Fruit fly (Drosophila melanogaster) whole organism, embryonic: Measurements from ENCODE around the gene UQCR-14.

Experiments used
- Ada2b ChIP-seq: fragments of 200-800 bp; sonication (Bioruptor generic); IDR thresholded peaks from 2 replicates; pipeline ENCODE4 v1.3.6; 2022; ENCODE audit warnings: missing biosample characterization, missing genetic modification characterization
- Awh ChIP-seq: fragments of 200-800 bp; sonication (Bioruptor generic); IDR thresholded peaks from 2 replicates; pipeline ENCODE4, ENCODE4 v1.3.6; 2022; ENCODE audit warnings: missing biosample characterization, missing genetic modification characterization
- Blimp-1 ChIP-seq: fragments of 200-800 bp; sonication (Bioruptor generic); optimal IDR thresholded peaks from 3 replicates; lab custom pipeline; 2018; ENCODE audit warnings: missing biosample characterization, missing genetic modification characterization, mild to moderate bottlenecking, moderate library complexity, missing genetic modification reagents
- CG10366 ChIP-seq: fragments of 200-800 bp; sonication (Bioruptor generic); IDR thresholded peaks from 2 replicates; pipeline ENCODE4 v1.3.6; 2022; ENCODE audit warnings: missing biosample characterization, missing genetic modification characterization
- CG10431 ChIP-seq: fragments of 200-800 bp; sonication (Bioruptor generic); optimal IDR thresholded peaks from 3 replicates; lab custom pipeline; 2018; ENCODE audit warnings: missing biosample characterization, mild to moderate bottlenecking, missing genetic modification characterization
- CG12071 ChIP-seq: fragments of 200-800 bp; sonication (Bioruptor generic); optimal IDR thresholded peaks from 3 replicates; lab custom pipeline; 2018; ENCODE audit warnings: missing biosample characterization, mild to moderate bottlenecking, missing genetic modification characterization
- CG12299 ChIP-seq: fragments of 200-800 bp; sonication (Bioruptor generic); optimal IDR thresholded peaks from 2 replicates; lab custom pipeline; 2018; ENCODE audit warnings: missing biosample characterization, mild to moderate bottlenecking, missing genetic modification characterization
- CG13775 ChIP-seq: fragments of 200-800 bp; sonication (Bioruptor generic); optimal IDR thresholded peaks from 3 replicates; lab custom pipeline; 2017; ENCODE audit warnings: missing biosample characterization, mild to moderate bottlenecking, missing genetic modification characterization
- CG15479 ChIP-seq: fragments of 200-800 bp; sonication (Bioruptor generic); optimal IDR thresholded peaks from 3 replicates; lab custom pipeline; 2019; ENCODE audit warnings: missing biosample characterization, mild to moderate bottlenecking, missing genetic modification characterization, moderate library complexity
- CG16813 ChIP-seq: fragments of 200-800 bp; sonication (Bioruptor generic); IDR thresholded peaks from 3 replicates; pipeline ENCODE4 v1.3.6; 2022; ENCODE audit warnings: missing biosample characterization, missing genetic modification characterization; ENCODE audit not compliant: partially characterized antibody
- CG2116 ChIP-seq: fragments of 200-800 bp; sonication (Bioruptor generic); optimal IDR thresholded peaks from 3 replicates; lab custom pipeline; 2018; ENCODE audit warnings: missing biosample characterization, mild to moderate bottlenecking, missing genetic modification characterization
- CG2889 ChIP-seq: fragments of 200-800 bp; sonication (Bioruptor generic); IDR thresholded peaks from 3 replicates; pipeline ENCODE4 v1.3.6; 2022; ENCODE audit warnings: missing biosample characterization, missing genetic modification characterization
- CG3726 ChIP-seq: fragments of 200-800 bp; sonication (Bioruptor generic); IDR thresholded peaks from 3 replicates; pipeline ENCODE4, ENCODE4 v1.3.6; 2022; ENCODE audit warnings: missing biosample characterization, missing genetic modification characterization
- CG3995 ChIP-seq: fragments of 200-800 bp; sonication (Bioruptor generic); optimal IDR thresholded peaks from 3 replicates; lab custom pipeline; 2016; ENCODE audit warnings: missing biosample characterization, missing genetic modification characterization
- CG4360 ChIP-seq: fragments of 200-800 bp; sonication (Bioruptor generic); IDR thresholded peaks from 2 replicates; pipeline ENCODE4 v1.3.6; 2022; ENCODE audit warnings: missing biosample characterization, missing genetic modification characterization
- CG6791 ChIP-seq: fragments of 200-800 bp; sonication (Bioruptor generic); IDR thresholded peaks from 3 replicates; pipeline ENCODE4 v1.3.6; 2022; ENCODE audit warnings: missing biosample characterization, missing genetic modification characterization; ENCODE audit not compliant: partially characterized antibody
- CG7963 ChIP-seq: fragments of 200-800 bp; sonication (Bioruptor generic); IDR thresholded peaks from 3 replicates; pipeline ENCODE4 v1.3.6; 2022; ENCODE audit warnings: missing biosample characterization, missing genetic modification characterization; ENCODE audit not compliant: partially characterized antibody
- Fer1 ChIP-seq: fragments of 200-800 bp; sonication (Bioruptor generic); optimal IDR thresholded peaks from 2 replicates; lab custom pipeline; 2017; ENCODE audit warnings: missing biosample characterization, mild to moderate bottlenecking, missing genetic modification characterization
- Hmr ChIP-seq: fragments of 200-800 bp; sonication (Bioruptor generic); optimal IDR thresholded peaks from 3 replicates; lab custom pipeline; 2017; ENCODE audit warnings: mild to moderate bottlenecking, missing biosample characterization, missing genetic modification reagents, missing genetic modification characterization
- Lim3 ChIP-seq: fragments of 200-800 bp; sonication (Bioruptor generic); IDR thresholded peaks from 2 replicates; pipeline ENCODE4 v1.3.6; 2022; ENCODE audit warnings: missing biosample characterization, missing genetic modification characterization
- MBD-R2 ChIP-seq: fragments of 200-800 bp; sonication (Bioruptor generic); IDR thresholded peaks from 2 replicates; pipeline ENCODE4 v1.3.6; 2022; ENCODE audit warnings: missing biosample characterization, missing genetic modification characterization
- Max ChIP-seq: fragments of 200-800 bp; sonication (Bioruptor generic); optimal IDR thresholded peaks from 2 replicates; lab custom pipeline; 2016; ENCODE audit warnings: missing biosample characterization, mild to moderate bottlenecking, missing genetic modification characterization
- Med ChIP-seq: fragments of 200-800 bp; sonication (Bioruptor generic); peaks from one replicate; lab custom pipeline; 2016; ENCODE audit warnings: missing biosample characterization, missing genetic modification characterization, mild to moderate bottlenecking, inconsistent platforms, moderate library complexity
- NC2α ChIP-seq: fragments of 200-800 bp; sonication (Bioruptor generic); optimal IDR thresholded peaks from 2 replicates; lab custom pipeline; 2016; ENCODE audit warnings: missing biosample characterization, missing genetic modification characterization
- Oaz ChIP-seq: fragments of 200-800 bp; sonication (Bioruptor generic); IDR thresholded peaks from 2 replicates; pipeline ENCODE4 v1.3.6; 2022; ENCODE audit warnings: missing biosample characterization, missing genetic modification characterization
- Poxn ChIP-seq: fragments of 200-800 bp; sonication (Bioruptor generic); IDR thresholded peaks from 2 replicates; pipeline ENCODE4 v1.3.6; 2022; ENCODE audit warnings: missing biosample characterization, missing genetic modification characterization
- Tbp ChIP-seq: fragments of >200 bp; optimal IDR thresholded peaks from 2 replicates; lab custom pipeline; 2018; ENCODE audit warnings: missing biosample characterization, missing genetic modification characterization
- bab2 ChIP-seq: fragments of 200-800 bp; sonication (Bioruptor generic); optimal IDR thresholded peaks from 2 replicates; lab custom pipeline; 2016; ENCODE audit warnings: missing biosample characterization, missing genetic modification characterization
- caup ChIP-seq: fragments of 200-800 bp; sonication (Bioruptor generic); optimal IDR thresholded peaks from 3 replicates; lab custom pipeline; 2017; ENCODE audit warnings: missing biosample characterization, mild to moderate bottlenecking, missing genetic modification characterization, moderate library complexity; ENCODE audit not compliant: severe bottlenecking
- cg ChIP-seq: fragments of 200-800 bp; sonication (Bioruptor generic); optimal IDR thresholded peaks from 3 replicates; lab custom pipeline; 2019; ENCODE audit warnings: missing biosample characterization, mild to moderate bottlenecking, missing genetic modification characterization, moderate library complexity
- crol ChIP-seq: fragments of 200-800 bp; sonication (Bioruptor generic); IDR thresholded peaks from 2 replicates; pipeline ENCODE4 v1.3.6; 2022; ENCODE audit warnings: missing biosample characterization, missing genetic modification characterization
- cwo ChIP-seq: fragments of 200-800 bp; sonication (Bioruptor generic); optimal IDR thresholded peaks from 3 replicates; lab custom pipeline; 2017; ENCODE audit warnings: missing biosample characterization, missing genetic modification characterization, mild to moderate bottlenecking, moderate library complexity, missing genetic modification reagents
- en ChIP-seq: fragments of 200-800 bp; sonication (Bioruptor generic); optimal IDR thresholded peaks from 2 replicates; lab custom pipeline; 2016; ENCODE audit warnings: missing biosample characterization, missing genetic modification characterization
- fd3F ChIP-seq: fragments of 200-800 bp; sonication (Bioruptor generic); optimal IDR thresholded peaks from 2 replicates; lab custom pipeline; 2018; ENCODE audit warnings: missing biosample characterization, mild to moderate bottlenecking, missing genetic modification characterization, moderate library complexity
- gro ChIP-seq: fragments of 200-800 bp; sonication (Bioruptor generic); optimal IDR thresholded peaks from 2 replicates; lab custom pipeline; 2016; ENCODE audit warnings: missing biosample characterization, missing genetic modification characterization
- gsb-n ChIP-seq: fragments of 200-800 bp; sonication (Bioruptor generic); optimal IDR thresholded peaks from 3 replicates; lab custom pipeline; 2018; ENCODE audit warnings: missing biosample characterization, mild to moderate bottlenecking, missing genetic modification characterization
- jumu ChIP-seq: fragments of 200-800 bp; sonication (Bioruptor generic); optimal IDR thresholded peaks from 3 replicates; lab custom pipeline; 2016; ENCODE audit warnings: missing biosample characterization, missing genetic modification characterization
- klu ChIP-seq: fragments of 200-800 bp; sonication (Bioruptor generic); IDR thresholded peaks from 2 replicates; pipeline ENCODE4 v1.3.6; 2022; ENCODE audit warnings: missing biosample characterization, missing genetic modification characterization
- lab ChIP-seq: fragments of 200-800 bp; sonication (Bioruptor generic); optimal IDR thresholded peaks from 3 replicates; lab custom pipeline; 2017; ENCODE audit warnings: missing biosample characterization, missing genetic modification characterization, mild to moderate bottlenecking, moderate library complexity, missing genetic modification reagents
- nerfin-1 ChIP-seq: fragments of 200-800 bp; sonication (Bioruptor generic); optimal IDR thresholded peaks from 3 replicates; lab custom pipeline; 2019; ENCODE audit warnings: missing biosample characterization, mild to moderate bottlenecking, missing genetic modification characterization, moderate library complexity
- nom ChIP-seq: fragments of 200-800 bp; sonication (Bioruptor generic); optimal IDR thresholded peaks from 2 replicates; lab custom pipeline; 2017; ENCODE audit warnings: missing biosample characterization, missing genetic modification characterization, mild to moderate bottlenecking, moderate library complexity, missing genetic modification reagents
- onecut ChIP-seq: fragments of 200-800 bp; sonication (Bioruptor generic); IDR thresholded peaks from 2 replicates; pipeline ENCODE4 v1.3.6; 2022; ENCODE audit warnings: missing biosample characterization, missing genetic modification characterization
- ranshi ChIP-seq: fragments of 200-800 bp; sonication (Bioruptor generic); IDR thresholded peaks from 2 replicates; pipeline ENCODE4 v1.3.6; 2022; ENCODE audit warnings: missing biosample characterization, missing genetic modification characterization
- seq ChIP-seq: fragments of 200-800 bp; sonication (Bioruptor generic); IDR thresholded peaks from 2 replicates; pipeline ENCODE4 v1.3.6; 2022; ENCODE audit warnings: missing biosample characterization, missing genetic modification characterization
- sna ChIP-seq: fragments of 200-800 bp; sonication (Bioruptor generic); IDR thresholded peaks from 2 replicates; pipeline ENCODE4 v1.3.6; 2022; ENCODE audit warnings: missing biosample characterization, missing genetic modification characterization; ENCODE audit not compliant: partially characterized antibody
- ssp ChIP-seq: fragments of 200-800 bp; sonication (Bioruptor generic); IDR thresholded peaks from 2 replicates; pipeline ENCODE4 v1.3.6; 2022; ENCODE audit warnings: missing biosample characterization, missing genetic modification characterization
- ttk ChIP-seq: fragments of 200-800 bp; sonication (Bioruptor generic); IDR thresholded peaks from 2 replicates; pipeline ENCODE4 v2.1.2; 2022; ENCODE audit warnings: missing biosample characterization, missing genetic modification characterization
- wdn ChIP-seq: fragments of 200-800 bp; sonication (Bioruptor generic); IDR thresholded peaks from 2 replicates; pipeline ENCODE4 v1.3.6; 2022; ENCODE audit warnings: missing biosample characterization, missing genetic modification characterization
- zen ChIP-seq: fragments of 200-800 bp; sonication (Bioruptor generic); optimal IDR thresholded peaks from 3 replicates; lab custom pipeline; 2018; ENCODE audit warnings: missing biosample characterization, mild to moderate bottlenecking, missing genetic modification characterization, moderate library complexity
- zf30C ChIP-seq: fragments of 200-800 bp; sonication (Bioruptor generic); optimal IDR thresholded peaks from 3 replicates; lab custom pipeline; 2018; ENCODE audit warnings: missing biosample characterization, mild to moderate bottlenecking, missing genetic modification characterization

Gene UQCR-14

DNA sequence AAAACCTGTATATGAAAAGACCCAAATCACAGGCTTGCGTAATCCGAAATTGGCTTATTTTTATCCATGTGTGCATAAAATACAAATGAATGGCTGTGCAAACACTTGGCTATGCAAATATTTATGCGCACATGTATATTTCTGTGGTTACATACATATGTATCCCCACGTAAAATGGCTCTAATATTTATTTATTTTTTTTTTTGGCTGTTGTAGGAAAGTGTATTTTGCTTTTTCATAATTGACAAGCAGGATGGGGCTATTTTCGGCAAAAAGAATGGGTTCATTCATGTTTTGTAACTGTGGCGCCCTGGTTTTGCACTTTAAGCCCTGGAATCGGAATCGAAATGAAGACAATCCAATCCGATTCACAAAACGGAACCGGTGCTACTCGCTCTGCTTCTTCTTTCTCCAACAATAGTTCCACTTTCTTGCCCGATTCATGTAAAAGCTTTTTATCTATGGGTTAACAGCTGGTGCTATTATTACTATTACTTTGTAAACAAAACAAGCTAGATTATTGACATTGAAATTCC lies 49.1 kb downstream of the UQCR-14 start (continued):
- TF ChIP-seq CG10431 (GFP tag; lab: Kevin White, UChicago) (peak; percentile 0), Tbp (GFP tag; lab: Kevin White, UChicago) (no peak), gro (GFP tag; lab: Kevin White, UChicago) (peak; percentile 77), gsb-n (tag; lab: Kevin White, UChicago) (no peak), Poxn (no peak), zf30C (no peak), Max (GFP tag; lab: Kevin White, UChicago) (peak; percentile 60), ttk (GFP tag; lab: Robert Waterston, UW) (peak; percentile 72), Hmr (peak; percentile 85), CG15479 (GFP tag; lab: Kevin White, UChicago) (no peak), sna (no peak), ranshi (peak; percentile 62; the same call in 1 of the 2 replicates), lab (GFP tag; lab: Kevin White, UChicago) (peak; percentile 84), CG12071 (GFP tag; lab: Kevin White, UChicago) (peak; percentile 64), CG2889 (GFP tag; lab: Robert Waterston, UW) (peak; percentile 61; the same call in 1 of the 3 replicates), Blimp-1 (GFP tag; lab: Kevin White, UChicago) (peak; percentile 55), CG12299 (tag; lab: Kevin White, UChicago) (peak; percentile 13), Lim3 (GFP tag; lab: Robert Waterston, UW) (0 out of 2 replicates have a peak, but pooled peaks have one; percentile 15), CG3995 (GFP tag; lab: Kevin White, UChicago) (peak; percentile 7), seq (GFP tag; lab: Robert Waterston, UW) (peak; percentile 78), Oaz (GFP tag; lab: Robert Waterston, UW) (no peak; the same call in 1 of the 2 replicates), nom (GFP tag; lab: Kevin White, UChicago) (peak; percentile 46), cg (GFP tag; lab: Kevin White, UChicago) (no peak), NC2α (GFP tag; lab: Kevin White, UChicago) (no peak), wdn (peak; percentile 71), nerfin-1 (tag; lab: Kevin White, UChicago) (no peak), Awh (GFP tag; lab: Robert Waterston, UW) (peak; percentile 73), bab2 (GFP tag; lab: Kevin White, UChicago) (peak; percentile 70), CG13775 (GFP tag; lab: Kevin White, UChicago) (peak; percentile 74), klu (0 out of 2 replicates have a peak, but pooled peaks have one; percentile 40), crol (GFP tag; lab: Robert Waterston, UW) (no peak), caup (GFP tag; lab: Kevin White, UChicago) (peak; percentile 72), CG2116 (peak; percentile 50), jumu (GFP tag; lab: Kevin White, UChicago) (peak; percentile 47), ssp (GFP tag; lab: Robert Waterston, UW) (peak; percentile 52), CG7963 (GFP tag; lab: Robert Waterston, UW) (no peak), cwo (GFP tag; lab: Kevin White, UChicago) (peak; percentile 59), Fer1 (GFP tag; lab: Kevin White, UChicago) (peak; percentile 80), CG3726 (GFP tag; lab: Robert Waterston, UW) (no peak; the same call in 2 of the 3 replicates), MBD-R2 (GFP tag; lab: Robert Waterston, UW) (peak; percentile 71), CG16813 (no peak), en (GFP tag; lab: Kevin White, UChicago) (no peak), zen (no peak), Med (GFP tag; lab: Kevin White, UChicago) (peak; percentile 95), onecut (GFP tag; lab: Robert Waterston, UW) (peak; percentile 58), CG4360 (0 out of 2 replicates have a peak, but pooled peaks have one; percentile 38), CG6791 (GFP tag; lab: Robert Waterston, UW) (no peak), Ada2b (peak; percentile 70), CG10366 (GFP tag; lab: Robert Waterston, UW) (peak; percentile 62), fd3F (GFP tag; lab: Kevin White, UChicago) (peak; percentile 63)
